Fruit fly (Drosophila melanogaster) whole organism, embryonic: ENCODE results near the gene Snx21.
A peak's percentile ranks its signal among the peaks of the same experiment; 100 is the strongest.

Experiments
- B-H2 ChIP-seq: fragments of 200-800 bp; sonication (Bioruptor generic); optimal IDR thresholded peaks from 2 replicates; lab custom pipeline; 2018; ENCODE audit warnings: missing biosample characterization, mild to moderate bottlenecking, missing genetic modification characterization
- BEAF-32 ChIP-seq: fragments of 200-800 bp; sonication (Bioruptor generic); optimal IDR thresholded peaks from 3 replicates; lab custom pipeline; 2017; ENCODE audit warnings: missing biosample characterization, missing genetic modification characterization, mild to moderate bottlenecking, moderate library complexity, missing genetic modification reagents
- CG10147 ChIP-seq: fragments of 200-800 bp; sonication (Bioruptor generic); optimal IDR thresholded peaks from 2 replicates; lab custom pipeline; 2019; ENCODE audit warnings: missing biosample characterization, mild to moderate bottlenecking, missing genetic modification characterization, moderate library complexity
- CG10366 ChIP-seq: fragments of 200-800 bp; sonication (Bioruptor generic); IDR thresholded peaks from 2 replicates; pipeline ENCODE4 v1.3.6; 2022; ENCODE audit warnings: missing biosample characterization, missing genetic modification characterization
- CG11093 ChIP-seq: fragments of 200-800 bp; sonication (Bioruptor generic); IDR thresholded peaks from 3 replicates; pipeline ENCODE4 v1.3.6; 2022; ENCODE audit warnings: missing biosample characterization, missing genetic modification characterization
- CG12659 ChIP-seq: fragments of 200-800 bp; sonication (Bioruptor generic); optimal IDR thresholded peaks from 3 replicates; lab custom pipeline; 2017; ENCODE audit warnings: mild to moderate bottlenecking, missing biosample characterization, missing genetic modification reagents, missing genetic modification characterization
- CG12942 ChIP-seq: fragments of 200-800 bp; sonication (Bioruptor generic); optimal IDR thresholded peaks from 3 replicates; lab custom pipeline; 2016; ENCODE audit warnings: missing biosample characterization, missing genetic modification characterization
- CG13123 ChIP-seq: fragments of 200-800 bp; sonication (Bioruptor generic); optimal IDR thresholded peaks from 2 replicates; lab custom pipeline; 2016; ENCODE audit warnings: missing biosample characterization, missing genetic modification characterization
- CG14014 ChIP-seq: fragments of 200-800 bp; sonication (Bioruptor generic); IDR thresholded peaks from 2 replicates; pipeline ENCODE4 v1.3.6; 2022; ENCODE audit warnings: missing biosample characterization, missing genetic modification characterization
- CG14441 ChIP-seq: fragments of 200-800 bp; sonication (Bioruptor generic); IDR thresholded peaks from 2 replicates; pipeline ENCODE4 v1.3.6; 2022; ENCODE audit warnings: missing biosample characterization, missing genetic modification characterization
- CG14667 ChIP-seq: fragments of 200-800 bp; sonication (Bioruptor generic); IDR thresholded peaks from 2 replicates; pipeline ENCODE4 v1.3.6; 2022; ENCODE audit warnings: missing biosample characterization, missing genetic modification characterization
- CG15514 ChIP-seq: fragments of 200-800 bp; sonication (Bioruptor generic); optimal IDR thresholded peaks from 3 replicates; lab custom pipeline; 2017; ENCODE audit warnings: missing biosample characterization, missing genetic modification characterization, mild to moderate bottlenecking, moderate library complexity, missing genetic modification reagents
- CG15601 ChIP-seq: fragments of 200-800 bp; sonication (Bioruptor generic); optimal IDR thresholded peaks from 3 replicates; lab custom pipeline; 2019; ENCODE audit warnings: missing biosample characterization, mild to moderate bottlenecking, missing genetic modification characterization, moderate library complexity
- CG15696 ChIP-seq: fragments of 200-800 bp; sonication (Bioruptor generic); optimal IDR thresholded peaks from 2 replicates; lab custom pipeline; 2019; ENCODE audit warnings: missing biosample characterization, mild to moderate bottlenecking, missing genetic modification characterization, moderate library complexity
- CG1603 ChIP-seq: fragments of 200-800 bp; sonication (Bioruptor generic); optimal IDR thresholded peaks from 2 replicates; lab custom pipeline; 2019; ENCODE audit warnings: missing biosample characterization, mild to moderate bottlenecking, missing genetic modification characterization, moderate library complexity
- CG31365 ChIP-seq: fragments of 200-800 bp; sonication (Bioruptor generic); optimal IDR thresholded peaks from 2 replicates; lab custom pipeline; 2018; ENCODE audit warnings: missing biosample characterization, mild to moderate bottlenecking, missing genetic modification characterization
- CG32767 ChIP-seq: fragments of 200-800 bp; sonication (Bioruptor generic); IDR thresholded peaks from 2 replicates; pipeline ENCODE4 v1.3.6; 2022; ENCODE audit warnings: missing biosample characterization, missing genetic modification characterization
- CG33213 ChIP-seq: fragments of 200-800 bp; sonication (Bioruptor generic); optimal IDR thresholded peaks from 3 replicates; lab custom pipeline; 2016; ENCODE audit warnings: missing biosample characterization, missing genetic modification characterization
- CG33557 ChIP-seq: fragments of 200-800 bp; sonication (Bioruptor generic); optimal IDR thresholded peaks from 2 replicates; lab custom pipeline; 2019; ENCODE audit warnings: missing biosample characterization, mild to moderate bottlenecking, missing genetic modification characterization, moderate library complexity
- CG7556 ChIP-seq: fragments of 200-800 bp; sonication (Bioruptor generic); optimal IDR thresholded peaks from 2 replicates; lab custom pipeline; 2017; ENCODE audit warnings: missing biosample characterization, mild to moderate bottlenecking, missing genetic modification characterization
- CG7928 ChIP-seq: fragments of 200-800 bp; sonication (Bioruptor generic); optimal IDR thresholded peaks from 2 replicates; lab custom pipeline; 2017; ENCODE audit warnings: missing biosample characterization, mild to moderate bottlenecking, missing genetic modification characterization
- CG8478 ChIP-seq: fragments of >200 bp; optimal IDR thresholded peaks from 2 replicates; lab custom pipeline; 2018
- CoRest ChIP-seq: fragments of 200-800 bp; sonication (Bioruptor generic); optimal IDR thresholded peaks from 3 replicates; lab custom pipeline; 2018; ENCODE audit warnings: missing biosample characterization, mild to moderate bottlenecking, missing genetic modification characterization, moderate library complexity
- Dip3 ChIP-seq: fragments of 200-800 bp; sonication (Bioruptor generic); optimal IDR thresholded peaks from 3 replicates; lab custom pipeline; 2016; ENCODE audit warnings: missing biosample characterization, missing genetic modification characterization
- Ets97D ChIP-seq: fragments of 200-800 bp; sonication (Bioruptor generic); optimal IDR thresholded peaks from 3 replicates; lab custom pipeline; 2016; ENCODE audit warnings: missing biosample characterization, missing genetic modification characterization
- GATAe ChIP-seq: fragments of 200-800 bp; sonication (Bioruptor generic); conservative IDR thresholded peaks from 2 replicates; pipeline ENCODE4 v1.3.6; 2022; ENCODE audit warnings: missing biosample characterization, missing genetic modification characterization
- Lhr ChIP-seq: fragments of 200-800 bp; sonication (Bioruptor generic); optimal IDR thresholded peaks from 3 replicates; lab custom pipeline; 2017; ENCODE audit warnings: mild to moderate bottlenecking, missing biosample characterization, missing genetic modification reagents, missing genetic modification characterization
- MBD-R2 ChIP-seq: fragments of 200-800 bp; sonication (Bioruptor generic); IDR thresholded peaks from 2 replicates; pipeline ENCODE4 v1.3.6; 2022; ENCODE audit warnings: missing biosample characterization, missing genetic modification characterization
- Meics ChIP-seq: fragments of 200-800 bp; sonication (Bioruptor generic); optimal IDR thresholded peaks from 2 replicates; lab custom pipeline; 2017; ENCODE audit warnings: missing biosample characterization, mild to moderate bottlenecking, missing genetic modification characterization
- Mrtf ChIP-seq: fragments of 200-800 bp; sonication (Bioruptor generic); IDR thresholded peaks from 3 replicates; pipeline ENCODE4 v1.3.6; 2022; ENCODE audit warnings: missing biosample characterization, missing genetic modification characterization
- Sin3A ChIP-seq: fragments of >200 bp; optimal IDR thresholded peaks from 2 replicates; lab custom pipeline; 2018
- Sry-δ ChIP-seq: fragments of 200-800 bp; sonication (Bioruptor generic); optimal IDR thresholded peaks from 2 replicates; lab custom pipeline; 2016; ENCODE audit warnings: missing biosample characterization, missing genetic modification characterization
- Ssrp ChIP-seq: fragments of 200-800 bp; sonication (Bioruptor generic); optimal IDR thresholded peaks from 2 replicates; lab custom pipeline; 2018; ENCODE audit warnings: missing biosample characterization, mild to moderate bottlenecking, missing genetic modification characterization, moderate library complexity
- amos ChIP-seq: fragments of 200-800 bp; sonication (Bioruptor generic); IDR thresholded peaks from 2 replicates; pipeline ENCODE4 v1.3.6; 2022; ENCODE audit warnings: missing biosample characterization, missing genetic modification characterization; ENCODE audit not compliant: partially characterized antibody
- crol ChIP-seq: fragments of 200-800 bp; sonication (Bioruptor generic); IDR thresholded peaks from 2 replicates; pipeline ENCODE4 v1.3.6; 2022; ENCODE audit warnings: missing biosample characterization, missing genetic modification characterization
- crp ChIP-seq, 2 experiments: fragments of 200-800 bp; sonication (Bioruptor generic); optimal IDR thresholded peaks; 2 replicates in 1 of 2; 3 replicates in 1 of 2; lab custom pipeline; 2017; ENCODE audit warnings: missing biosample characterization in 2 of 2, missing genetic modification characterization in 2 of 2, mild to moderate bottlenecking in 1 of 2, moderate library complexity in 1 of 2
- disco-r ChIP-seq: fragments of 200-800 bp; sonication (Bioruptor generic); optimal IDR thresholded peaks from 2 replicates; lab custom pipeline; 2016; ENCODE audit warnings: missing biosample characterization, missing genetic modification characterization
- ftz-f1 ChIP-seq: fragments of 200-800 bp; sonication (Bioruptor generic); optimal IDR thresholded peaks from 2 replicates; lab custom pipeline; 2016; ENCODE audit warnings: missing biosample characterization, missing genetic modification characterization
- gfzf ChIP-seq: fragments of 200-800 bp; sonication (Bioruptor generic); optimal IDR thresholded peaks from 2 replicates; lab custom pipeline; 2016; ENCODE audit warnings: missing biosample characterization, mild to moderate bottlenecking, missing genetic modification characterization, moderate library complexity
- grau ChIP-seq: fragments of 200-800 bp; optimal IDR thresholded peaks from 3 replicates; lab custom pipeline; 2019; ENCODE audit warnings: missing biosample characterization, mild to moderate bottlenecking, missing genetic modification characterization, moderate library complexity
- gro ChIP-seq: fragments of 200-800 bp; sonication (Bioruptor generic); optimal IDR thresholded peaks from 2 replicates; lab custom pipeline; 2016; ENCODE audit warnings: missing biosample characterization, missing genetic modification characterization
- gsb ChIP-seq: fragments of 200-800 bp; sonication (Bioruptor generic); IDR thresholded peaks from 2 replicates; pipeline ENCODE4 v1.3.6; 2022; ENCODE audit warnings: missing biosample characterization, missing genetic modification characterization
- jumu ChIP-seq: fragments of 200-800 bp; sonication (Bioruptor generic); optimal IDR thresholded peaks from 3 replicates; lab custom pipeline; 2016; ENCODE audit warnings: missing biosample characterization, missing genetic modification characterization
- lab ChIP-seq: fragments of 200-800 bp; sonication (Bioruptor generic); optimal IDR thresholded peaks from 3 replicates; lab custom pipeline; 2017; ENCODE audit warnings: missing biosample characterization, missing genetic modification characterization, mild to moderate bottlenecking, moderate library complexity, missing genetic modification reagents
- nerfin-1 ChIP-seq: fragments of 200-800 bp; sonication (Bioruptor generic); optimal IDR thresholded peaks from 3 replicates; lab custom pipeline; 2019; ENCODE audit warnings: missing biosample characterization, mild to moderate bottlenecking, missing genetic modification characterization, moderate library complexity
- phol ChIP-seq: fragments of 200-800 bp; sonication (Bioruptor generic); optimal IDR thresholded peaks from 3 replicates; lab custom pipeline; 2018; ENCODE audit warnings: missing biosample characterization, mild to moderate bottlenecking, missing genetic modification characterization, moderate library complexity
- stwl ChIP-seq: fragments of 200-800 bp; sonication (Bioruptor generic); optimal IDR thresholded peaks from 3 replicates; lab custom pipeline; 2018; ENCODE audit warnings: missing biosample characterization, mild to moderate bottlenecking, missing genetic modification characterization, moderate library complexity
- toy ChIP-seq: fragments of 200-800 bp; sonication (Bioruptor generic); IDR thresholded peaks from 2 replicates; pipeline ENCODE4 v1.3.6; 2022; ENCODE audit warnings: missing biosample characterization, missing genetic modification characterization
- trem ChIP-seq: fragments of 200-800 bp; optimal IDR thresholded peaks from 3 replicates; lab custom pipeline; 2019; ENCODE audit warnings: missing biosample characterization, mild to moderate bottlenecking, missing genetic modification characterization, moderate library complexity
- trh ChIP-seq: fragments of 200-800 bp; sonication (Bioruptor generic); optimal IDR thresholded peaks from 2 replicates; lab custom pipeline; 2016; ENCODE audit warnings: missing biosample characterization, missing genetic modification characterization
- vvl ChIP-seq: fragments of 200-800 bp; sonication (Bioruptor generic); IDR thresholded peaks from 2 replicates; pipeline ENCODE4 v1.3.6; 2022; ENCODE audit warnings: missing biosample characterization, missing genetic modification characterization
- zen ChIP-seq: fragments of 200-800 bp; sonication (Bioruptor generic); optimal IDR thresholded peaks from 3 replicates; lab custom pipeline; 2018; ENCODE audit warnings: missing biosample characterization, mild to moderate bottlenecking, missing genetic modification characterization, moderate library complexity

Gene Snx21

DNA sequence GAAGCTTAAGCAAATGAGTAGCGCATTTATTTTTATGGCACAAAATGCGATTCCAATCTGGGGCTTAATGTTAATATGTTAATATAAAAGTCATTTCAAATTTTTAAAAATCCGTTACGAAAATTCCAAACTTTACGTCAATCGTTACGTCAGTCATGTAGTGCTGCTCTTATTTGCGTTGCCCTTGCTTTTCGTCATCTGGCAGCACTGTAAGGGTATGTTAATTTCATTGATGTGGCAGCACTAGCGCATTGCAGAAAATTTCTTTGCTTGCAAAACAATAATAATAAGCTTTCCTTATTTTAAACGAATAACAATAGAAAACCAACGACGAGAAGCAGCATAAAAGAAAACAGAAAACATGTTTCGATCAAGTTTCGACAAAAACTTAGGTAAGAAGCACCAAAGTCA, 25.6 kb downstream of the Snx21 start, which contains the start of gene Hrs (continued):
- TF ChIP-seq gro (GFP tag; lab: Kevin White, UChicago) = no peak
- TF ChIP-seq CG7556 (GFP tag; lab: Kevin White, UChicago) = no peak
- no peak for TF ChIP-seq grau (tag; lab: Kevin White, UChicago)
- peak; percentile 17 for TF ChIP-seq CG15601 (tag; lab: Kevin White, UChicago)
- TF ChIP-seq CG7928 = peak; percentile 21
- TF ChIP-seq toy (GFP tag; lab: Robert Waterston, UW) = no peak
- TF ChIP-seq ftz-f1 = peak; percentile 39
- TF ChIP-seq phol (tag; lab: Kevin White, UChicago) = peak; percentile 50
- TF ChIP-seq gfzf = peak; percentile 69
- TF ChIP-seq disco-r = no peak
- TF ChIP-seq GATAe = no peak
- TF ChIP-seq crp (GFP tag; optimal IDR thresholded peaks at IDR 0.05; lab: Kevin White, UChicago) = peak in 1 of 2 experiments; percentile 70
- peak; percentile 91 for TF ChIP-seq stwl (tag; lab: Kevin White, UChicago)
- TF ChIP-seq CG14441 = no peak
- peak; percentile 86 for TF ChIP-seq trem (tag; lab: Kevin White, UChicago)
- no peak for TF ChIP-seq zen
- TF ChIP-seq CG15514 (GFP tag; lab: Kevin White, UChicago) = peak; percentile 77
- no peak for TF ChIP-seq Meics (GFP tag; lab: Kevin White, UChicago)
- TF ChIP-seq gsb (GFP tag; lab: Robert Waterston, UW) = no peak
- TF ChIP-seq CG12942 = no peak
- TF ChIP-seq CG14667 = no peak
- no peak for TF ChIP-seq CG10147
- no peak for TF ChIP-seq CG13123 (GFP tag; lab: Kevin White, UChicago)
- TF ChIP-seq Sin3A = peak; percentile 41
- TF ChIP-seq CG8478 (lab: Kevin White, UChicago) = no peak
- peak; percentile 14 for TF ChIP-seq B-H2 (GFP tag; lab: Kevin White, UChicago)
- TF ChIP-seq Dip3 (GFP tag; lab: Kevin White, UChicago) = no peak
- TF ChIP-seq CG10366 = no peak
- no peak for TF ChIP-seq jumu (GFP tag; lab: Kevin White, UChicago)
- no peak for TF ChIP-seq CG14014 (GFP tag; lab: Robert Waterston, UW)
- no peak for TF ChIP-seq CG31365 (tag; lab: Kevin White, UChicago)
- TF ChIP-seq nerfin-1 (tag; lab: Kevin White, UChicago) = peak; percentile 99
- peak; percentile 36 for TF ChIP-seq CG12659 (GFP tag; lab: Kevin White, UChicago)
- no peak for TF ChIP-seq CG11093 (GFP tag; lab: Robert Waterston, UW)
- TF ChIP-seq trh (GFP tag; lab: Kevin White, UChicago) = no peak
- TF ChIP-seq Sry-δ (GFP tag; lab: Kevin White, UChicago) = peak; percentile 36
- no peak for TF ChIP-seq CG32767
- no peak for TF ChIP-seq CG15696 (tag; lab: Kevin White, UChicago)
- no peak for TF ChIP-seq Mrtf (GFP tag; lab: Robert Waterston, UW)
- TF ChIP-seq lab (GFP tag; lab: Kevin White, UChicago) = no peak
- peak; percentile 32; the same call in 1 of the 2 replicates for TF ChIP-seq amos (GFP tag; lab: Robert Waterston, UW)
- no peak for TF ChIP-seq CG33557 (GFP tag; lab: Kevin White, UChicago)
- peak; percentile 32 for TF ChIP-seq CG33213 (GFP tag; lab: Kevin White, UChicago)
- TF ChIP-seq Ssrp (tag; lab: Kevin White, UChicago) = no peak
- TF ChIP-seq CG1603 = peak; percentile 77
- TF ChIP-seq BEAF-32 (GFP tag; lab: Kevin White, UChicago) = peak; percentile 41
- no peak for TF ChIP-seq crol (GFP tag; lab: Robert Waterston, UW)
- peak; percentile 68 for TF ChIP-seq Lhr
- peak; percentile 67 for TF ChIP-seq Ets97D
- TF ChIP-seq MBD-R2 = peak; percentile 78
- peak; percentile 23 for TF ChIP-seq CoRest (tag; lab: Kevin White, UChicago)
- TF ChIP-seq vvl = peak; percentile 83
